Fruit fly (Drosophila melanogaster): ENCODE results near the gene Nin.

The Nin gene

DNA sequence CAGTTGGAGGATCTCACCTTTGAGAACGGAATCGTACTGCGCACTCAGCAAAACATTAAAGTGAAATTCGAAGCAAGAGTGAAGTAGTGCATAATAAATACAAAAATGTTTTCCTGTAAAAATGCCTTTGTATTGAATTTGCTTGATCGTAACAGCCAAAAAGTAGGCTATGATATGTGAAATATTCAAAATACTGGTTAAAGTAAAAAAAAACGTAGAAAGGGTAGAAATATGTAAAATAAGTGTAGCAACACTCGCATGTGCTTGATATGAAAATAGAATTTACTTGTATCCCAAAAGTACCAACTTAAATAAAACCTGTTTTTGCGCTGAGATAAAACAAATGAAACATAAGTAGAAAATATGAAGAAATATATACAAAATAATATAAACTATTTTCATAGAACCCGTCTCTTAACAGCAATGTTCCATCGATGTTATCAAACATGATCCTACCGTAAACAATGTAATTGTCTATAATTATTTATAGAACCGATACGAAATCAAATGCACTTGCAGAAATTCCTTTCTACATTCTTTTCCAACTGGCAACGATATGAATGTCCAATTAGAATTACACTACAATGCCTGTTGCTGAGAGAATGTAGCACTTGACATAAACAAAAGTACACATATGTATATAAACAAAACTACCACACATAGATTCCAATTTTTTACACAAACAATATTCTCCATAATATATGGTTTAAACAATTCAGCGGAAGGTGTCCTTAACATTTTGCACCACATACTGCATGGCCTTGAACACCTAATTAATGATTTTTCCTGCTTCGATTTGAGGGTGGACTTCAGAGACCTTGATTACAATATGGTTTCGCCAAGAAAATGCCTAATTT, 7.9 kb downstream of the Nin start:
- no peak for TF ChIP-seq psq (GFP tag; optimal IDR thresholded peaks at IDR 0.05)
- peak; percentile 82 for TF ChIP-seq Myc (optimal IDR thresholded peaks at IDR 0.05)

DNA sequence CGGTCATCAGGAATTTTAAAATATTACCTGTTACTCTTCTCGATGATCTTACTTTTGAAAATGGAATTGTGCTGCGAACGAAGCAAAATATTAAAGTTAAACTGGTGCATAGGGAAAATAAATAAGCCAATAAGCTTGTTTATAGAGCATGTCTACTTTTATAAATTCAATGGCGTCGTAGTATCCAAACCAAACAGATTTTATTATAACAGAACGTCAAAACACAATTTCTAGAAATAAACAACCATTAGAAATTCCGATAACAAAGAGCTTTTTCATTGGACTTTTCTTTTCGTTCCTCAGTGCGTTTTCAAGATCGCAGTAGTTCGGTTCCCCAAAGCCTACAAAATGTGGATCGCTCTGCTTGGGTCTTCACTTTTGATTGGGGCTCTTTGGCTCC, 10.2 kb downstream of the Nin start, which contains the start of gene Cyp4ac3:
Cyp4ac3 (plus strand) TSS at position 301 of the 400 bp plus-strand sequence.
- TF ChIP-seq Mio (GFP tag; optimal IDR thresholded peaks at IDR 0.05) = no peak
- no peak for TF ChIP-seq br (GFP tag; optimal IDR thresholded peaks at IDR 0.05)

DNA sequence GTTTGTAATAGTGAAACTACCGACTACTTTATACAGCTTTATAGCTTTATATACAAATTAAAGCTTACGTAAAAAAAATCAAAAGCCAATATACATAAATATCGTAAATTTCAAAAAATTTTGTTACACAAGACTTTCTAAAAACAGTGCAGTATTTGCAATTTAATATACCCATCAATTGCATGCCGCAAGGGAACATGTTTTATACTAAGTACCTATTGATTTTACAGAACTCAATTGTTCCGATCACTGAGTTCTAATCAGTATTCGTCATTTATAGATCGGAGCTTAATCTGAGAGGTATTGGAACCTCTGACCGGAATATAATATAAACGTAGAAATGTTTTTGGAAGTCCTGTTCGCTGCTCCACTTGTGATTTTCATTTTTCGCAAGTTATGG, 12.3 kb downstream of the Nin start, which contains the start of gene Cyp4ac2:
Cyp4ac2 (plus strand) TSS at position 301 of the 400 bp plus-strand sequence.
- TF ChIP-seq Hr83 (GFP tag; optimal IDR thresholded peaks at IDR 0.05; ENCODE audit: poor library complexity, severe bottlenecking) (no peak), CG32264 (GFP tag; optimal IDR thresholded peaks at IDR 0.05) (no peak), usp (GFP tag; optimal IDR thresholded peaks at IDR 0.05) (no peak), dmrt93B (GFP tag; optimal IDR thresholded peaks at IDR 0.05) (no peak), Jra (GFP tag; optimal IDR thresholded peaks at IDR 0.05) (no peak), N (GFP tag; optimal IDR thresholded peaks at IDR 0.05) (no peak), CrebA (GFP tag; optimal IDR thresholded peaks at IDR 0.05; ENCODE audit: borderline replicate concordance) (no peak), Mio (GFP tag; optimal IDR thresholded peaks at IDR 0.05) (no peak), Hnf4 (GFP tag; optimal IDR thresholded peaks at IDR 0.05) (no peak), pan (optimal IDR thresholded peaks at IDR 0.05) (no peak), tai (GFP tag; optimal IDR thresholded peaks at IDR 0.05) (no peak), sage (GFP tag; optimal IDR thresholded peaks at IDR 0.05) (no peak), jim (GFP tag; optimal IDR thresholded peaks at IDR 0.05) (no peak), rgr (GFP tag; optimal IDR thresholded peaks at IDR 0.05) (no peak), psq (GFP tag; optimal IDR thresholded peaks at IDR 0.05) (no peak), Vsx2 (GFP tag; optimal IDR thresholded peaks at IDR 0.05; ENCODE audit: partially characterized antibody) (no peak)

DNA sequence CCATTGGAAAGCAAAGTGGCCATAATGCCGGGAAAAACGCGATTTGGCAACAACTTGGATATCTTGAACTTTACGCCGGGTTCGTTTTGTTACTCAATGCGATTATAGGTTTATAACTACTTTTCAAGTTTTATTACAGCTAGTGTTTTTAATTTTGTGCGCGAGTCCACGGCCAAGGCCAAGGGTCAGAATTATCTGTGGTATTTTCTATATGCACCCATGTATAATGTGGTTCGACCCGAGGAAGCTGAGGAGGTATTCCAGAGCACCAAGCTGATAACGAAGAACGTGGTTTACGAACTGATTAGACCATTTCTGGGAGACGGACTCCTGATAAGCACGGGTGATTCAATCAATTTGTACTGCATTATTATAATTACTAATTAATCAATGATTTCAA, 14.2 kb downstream of the Nin start:
- TF ChIP-seq CG32264 (GFP tag; optimal IDR thresholded peaks at IDR 0.05) (no peak), foxo (GFP tag; optimal IDR thresholded peaks at IDR 0.05) (no peak), Dfd (GFP tag; optimal IDR thresholded peaks at IDR 0.05) (no peak), sage (GFP tag; optimal IDR thresholded peaks at IDR 0.05) (no peak), psq (GFP tag; optimal IDR thresholded peaks at IDR 0.05) (no peak), ey (GFP tag; optimal IDR thresholded peaks at IDR 0.05) (no peak), HLH106 (tag; optimal IDR thresholded peaks at IDR 0.05) (no peak), dsf (GFP tag; optimal IDR thresholded peaks at IDR 0.05; ENCODE audit: borderline replicate concordance) (no peak)

DNA sequence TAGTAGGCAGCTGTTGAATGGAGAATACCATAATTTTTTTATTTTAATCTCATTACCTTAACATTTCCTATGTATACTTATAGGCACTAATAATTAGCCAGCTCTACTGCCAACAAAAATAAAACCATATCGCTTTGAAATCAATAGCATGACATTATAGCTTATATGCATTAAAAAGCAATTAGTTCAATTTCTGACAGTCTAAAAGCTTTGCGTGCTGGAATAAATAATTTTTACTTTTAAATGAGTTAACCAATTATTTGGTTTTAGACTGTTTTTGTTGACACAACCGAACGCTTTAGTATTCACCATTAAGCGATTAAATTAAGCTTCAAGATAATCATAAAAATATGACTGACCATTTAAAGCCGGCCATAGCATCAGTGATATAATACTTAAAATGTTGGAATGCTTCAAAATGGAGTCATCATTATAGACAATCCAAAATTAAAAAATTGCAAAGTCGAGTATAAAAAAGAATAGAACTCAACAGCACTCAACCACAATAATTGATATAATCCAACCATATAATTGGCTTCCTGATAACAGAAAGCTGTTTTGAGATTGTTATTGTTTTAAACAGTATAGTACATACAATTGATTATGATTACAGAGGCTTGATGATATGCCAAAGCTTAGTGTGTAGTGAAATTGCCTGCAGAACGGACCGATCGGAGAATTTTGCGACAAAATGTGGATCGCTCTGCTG, 14.9 kb downstream of the Nin start, which contains the start of gene Cyp4ac1:
Cyp4ac1 (plus strand) TSS at position 659 of the 709 bp plus-strand sequence.
- TF ChIP-seq Vsx2 (GFP tag; optimal IDR thresholded peaks at IDR 0.05; ENCODE audit: partially characterized antibody) (peak; percentile 37), Abd-B (GFP tag; optimal IDR thresholded peaks at IDR 0.05) (no peak)

DNA sequence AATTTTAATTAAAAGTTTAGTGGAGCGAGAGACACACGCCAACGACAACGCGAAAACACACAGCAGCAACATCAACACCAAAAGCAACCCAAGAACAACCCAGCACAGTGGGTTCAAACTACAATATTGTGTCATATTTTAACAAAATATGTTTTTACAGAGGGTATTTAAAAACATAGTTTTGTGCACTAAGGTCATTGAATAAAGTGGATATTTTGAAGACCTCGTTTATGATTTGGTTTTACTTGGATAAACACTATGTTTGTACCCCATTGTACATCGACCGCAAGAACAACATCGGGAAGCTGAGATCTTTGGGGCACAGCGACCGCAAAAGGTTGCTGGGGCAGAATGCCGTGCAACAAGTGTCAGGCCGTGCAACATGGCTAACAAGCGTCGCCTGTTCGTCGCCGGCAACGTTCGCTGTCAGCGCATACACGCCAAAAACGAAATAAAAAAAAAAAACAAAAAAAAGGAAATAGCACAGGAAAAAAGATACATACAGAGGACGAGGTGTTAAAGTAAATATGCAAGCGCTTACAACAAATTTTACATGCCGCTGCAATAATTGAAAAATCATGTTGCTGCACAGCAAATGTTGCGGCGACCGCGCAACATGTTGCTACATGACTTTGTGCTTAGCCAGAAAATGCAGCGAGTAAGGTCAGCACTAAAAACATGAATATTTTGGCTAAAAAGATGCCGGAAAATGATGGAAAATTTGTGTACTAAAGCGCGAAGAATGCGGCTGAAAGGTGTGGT, 16.9 kb downstream of the Nin start:
- peak; percentile 90 for TF ChIP-seq rgr (GFP tag; optimal IDR thresholded peaks at IDR 0.05)
- TF ChIP-seq Myc (optimal IDR thresholded peaks at IDR 0.05) = no peak
- peak; percentile 63 for TF ChIP-seq tai (GFP tag; optimal IDR thresholded peaks at IDR 0.05)
- no peak for TF ChIP-seq N (GFP tag; optimal IDR thresholded peaks at IDR 0.05)
- TF ChIP-seq Abd-B (GFP tag; optimal IDR thresholded peaks at IDR 0.05) = no peak
- TF ChIP-seq jim (GFP tag; optimal IDR thresholded peaks at IDR 0.05) = no peak
- peak; percentile 85 for TF ChIP-seq OdsH (GFP tag; optimal IDR thresholded peaks at IDR 0.05)
- peak; percentile 66 for TF ChIP-seq dmrt93B (GFP tag; optimal IDR thresholded peaks at IDR 0.05)
- no peak for TF ChIP-seq usp (GFP tag; optimal IDR thresholded peaks at IDR 0.05)
- peak; percentile 84 for TF ChIP-seq Hnf4 (GFP tag; optimal IDR thresholded peaks at IDR 0.05)
- TF ChIP-seq fru (GFP tag; optimal IDR thresholded peaks at IDR 0.05) = peak; percentile 90
- peak; percentile 86 for TF ChIP-seq psq (GFP tag; optimal IDR thresholded peaks at IDR 0.05)
- TF ChIP-seq br (GFP tag; optimal IDR thresholded peaks at IDR 0.05) = peak; percentile 92
- TF ChIP-seq dl (GFP tag; optimal IDR thresholded peaks at IDR 0.05; ENCODE audit: insufficient read depth in 1 of 2, partially characterized antibody in 2 of 2) = no peak
- peak; percentile 84 for TF ChIP-seq CG9705 (GFP tag; optimal IDR thresholded peaks at IDR 0.05)
- TF ChIP-seq Jra (GFP tag; optimal IDR thresholded peaks at IDR 0.05) = peak; percentile 71
- TF ChIP-seq dsf (GFP tag; optimal IDR thresholded peaks at IDR 0.05; ENCODE audit: borderline replicate concordance) = peak; percentile 32
- peak; percentile 92 for TF ChIP-seq HLH106 (tag; optimal IDR thresholded peaks at IDR 0.05)
- TF ChIP-seq Vsx2 (GFP tag; optimal IDR thresholded peaks at IDR 0.05; ENCODE audit: partially characterized antibody) = no peak
- TF ChIP-seq woc (GFP tag; optimal IDR thresholded peaks at IDR 0.05) = peak; percentile 91
- peak; percentile 92 for TF ChIP-seq h (GFP tag; optimal IDR thresholded peaks at IDR 0.05)
- no peak for TF ChIP-seq lola (GFP tag; optimal IDR thresholded peaks at IDR 0.05)
- peak; percentile 85 for TF ChIP-seq ey (GFP tag; optimal IDR thresholded peaks at IDR 0.05)
- no peak for TF ChIP-seq Mio (GFP tag; optimal IDR thresholded peaks at IDR 0.05)
- TF ChIP-seq CG32264 (GFP tag; optimal IDR thresholded peaks at IDR 0.05) = peak; percentile 83
- TF ChIP-seq Dif (GFP tag; optimal IDR thresholded peaks at IDR 0.05; ENCODE audit: partially characterized antibody) = no peak
